Worm (Caenorhabditis elegans): ENCODE data around the gene F43G6.4.

ce11 chrII:11766472-11766871 lies 24.1 kb upstream of the F43G6.4 start, which contains the start of gene F44E5.2:
- TF ChIP-seq ztf-11 (tag; optimal IDR thresholded peaks at IDR 0.05), result no peak
- TF ChIP-seq unc-62 (GFP tag; optimal IDR thresholded peaks at IDR 0.05), result no peak
- TF ChIP-seq nhr-237 (tag; optimal IDR thresholded peaks at IDR 0.05), result no peak
- TF ChIP-seq nhr-76 (tag; optimal IDR thresholded peaks at IDR 0.05), result no peak
- no peak for TF ChIP-seq fkh-4 (tag; optimal IDR thresholded peaks at IDR 0.05; ENCODE audit: borderline replicate concordance)

Data from whole organism, L1 larva.